Fruit fly (Drosophila melanogaster): Measurements from ENCODE around the gene btn.
A peak's percentile ranks its signal among the peaks of the same experiment; 100 is the strongest.

btn gene

DNA sequence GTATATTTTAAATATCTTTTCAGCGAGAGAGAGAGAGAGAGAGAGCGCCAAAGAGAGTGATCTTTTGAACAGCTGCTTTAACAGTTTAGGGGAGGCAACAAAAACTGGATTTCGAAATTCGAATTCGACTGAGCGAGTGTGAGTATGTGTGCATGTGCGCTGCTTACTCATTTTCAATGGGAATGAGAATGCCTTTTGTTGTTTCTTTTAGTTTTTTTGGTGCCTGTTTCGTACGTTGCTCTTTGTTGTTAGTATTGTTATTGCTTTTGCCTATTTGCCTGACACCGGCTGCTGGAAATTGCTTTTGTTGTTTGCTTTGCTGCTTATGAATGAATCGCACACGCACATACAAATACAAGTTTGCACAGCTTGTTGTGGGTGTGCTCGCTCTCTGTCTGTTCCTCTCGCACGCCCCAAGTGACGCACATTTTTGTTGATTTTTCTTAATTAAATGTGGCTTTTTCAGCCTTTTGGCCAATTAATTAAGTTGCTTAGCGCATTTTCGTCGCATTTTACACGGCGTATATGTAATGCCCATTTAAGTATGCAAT, 40.5 kb upstream of the btn start (continued):
- TF ChIP-seq CG12299 (tag; optimal IDR thresholded peaks at IDR 0.05) (no peak), CG8359 (GFP tag; optimal IDR thresholded peaks at IDR 0.05; ENCODE audit: borderline replicate concordance) (peak; percentile 48), sob (GFP tag; IDR thresholded peaks at IDR 0.05) (peak; percentile 42; the same call in 1 of the 2 replicates), zfh1 (GFP tag; IDR thresholded peaks at IDR 0.05) (peak; percentile 34; the same call in 1 of the 3 replicates), CG15479 (GFP tag; optimal IDR thresholded peaks at IDR 0.05) (no peak), CkIIα-i1 (GFP tag; IDR thresholded peaks at IDR 0.05) (no peak), CG15073 (GFP tag; optimal IDR thresholded peaks at IDR 0.05) (no peak), CG34422 (GFP tag; IDR thresholded peaks at IDR 0.05) (peak; percentile 67; the same call in 1 of the 3 replicates), CG6765 (GFP tag; optimal IDR thresholded peaks at IDR 0.05) (peak; percentile 83), CG16813 (GFP tag; IDR thresholded peaks at IDR 0.05; ENCODE audit: partially characterized antibody) (no peak), CG10274 (GFP tag; optimal IDR thresholded peaks at IDR 0.05) (no peak), chinmo (GFP tag; IDR thresholded peaks at IDR 0.05; ENCODE audit: partially characterized antibody) (peak; percentile 93; the same call in 3 of the 4 replicates), CG15011 (GFP tag; optimal IDR thresholded peaks at IDR 0.05) (peak; percentile 62), otp (GFP tag; IDR thresholded peaks at IDR 0.05) (no peak; the same call in 2 of the 3 replicates), cas (GFP tag; IDR thresholded peaks at IDR 0.05) (no peak), Vsx1 (GFP tag; optimal IDR thresholded peaks at IDR 0.05) (peak; percentile 79), CG9727 (GFP tag; optimal IDR thresholded peaks at IDR 0.05) (peak; percentile 34), CG8388 (GFP tag; optimal IDR thresholded peaks at IDR 0.05) (peak; percentile 7), CG12155 (GFP tag; optimal IDR thresholded peaks at IDR 0.05) (no peak), shn (GFP tag; optimal IDR thresholded peaks at IDR 0.05) (peak; percentile 23), gfzf (GFP tag; optimal IDR thresholded peaks at IDR 0.05) (no peak), CG7357 (GFP tag; IDR thresholded peaks at IDR 0.05) (no peak), CG9437 (GFP tag; optimal IDR thresholded peaks at IDR 0.05) (no peak), pho (GFP tag; optimal IDR thresholded peaks at IDR 0.05) (no peak), Poxn (GFP tag; IDR thresholded peaks at IDR 0.05) (no peak), CrebB (tag; optimal IDR thresholded peaks at IDR 0.05) (peak; percentile 79), HLH3B (GFP tag; IDR thresholded peaks at IDR 0.05) (peak; percentile 39; the same call in 1 of the 2 replicates), Sox100B (GFP tag; optimal IDR thresholded peaks at IDR 0.05) (peak; percentile 34), Lim3 (GFP tag; IDR thresholded peaks at IDR 0.05) (no peak), PHDP (tag; optimal IDR thresholded peaks at IDR 0.05) (peak; percentile 57), CG6791 (GFP tag; IDR thresholded peaks at IDR 0.05; ENCODE audit: partially characterized antibody) (no peak), CG2875 (GFP tag; optimal IDR thresholded peaks at IDR 0.05) (peak; percentile 21), C15 (GFP tag; IDR thresholded peaks at IDR 0.05) (no peak), fd102C (GFP tag; optimal IDR thresholded peaks at IDR 0.05) (no peak), hb (GFP tag; IDR thresholded peaks at IDR 0.05; ENCODE audit: partially characterized antibody) (no peak), lab (GFP tag; optimal IDR thresholded peaks at IDR 0.05) (peak; percentile 85), sc (optimal IDR thresholded peaks at IDR 0.05) (no peak), sc (GFP tag; optimal IDR thresholded peaks at IDR 0.05) (no peak), mld (GFP tag; IDR thresholded peaks at IDR 0.05; ENCODE audit: partially characterized antibody) (no peak), CG17361 (GFP tag; IDR thresholded peaks at IDR 0.05) (no peak), CG2889 (GFP tag; IDR thresholded peaks at IDR 0.05) (no peak), CG5953 (GFP tag; IDR thresholded peaks at IDR 0.05) (no peak), crol (GFP tag; IDR thresholded peaks at IDR 0.05) (no peak), Scr (GFP tag; IDR thresholded peaks at IDR 0.05; ENCODE audit: partially characterized antibody) (peak; percentile 18; the same call in 1 of the 2 replicates), pita (GFP tag; optimal IDR thresholded peaks at IDR 0.05) (no peak), CG32772 (GFP tag; IDR thresholded peaks at IDR 0.05) (no peak), prd (optimal IDR thresholded peaks at IDR 0.05) (no peak), prd (GFP tag; IDR thresholded peaks at IDR 0.05) (no peak), Pdp1 (GFP tag; optimal IDR thresholded peaks at IDR 0.05) (peak; percentile 0 to 65), CG17186 (GFP tag; optimal IDR thresholded peaks at IDR 0.05) (no peak)

Measured in whole organism, embryonic.